Worm (Caenorhabditis elegans) whole organism, L3 larva: ENCODE measurements around the gene cra-1.
A peak's percentile ranks its signal among the peaks of the same experiment; 100 is the strongest.

Source experiments
- R02D3.7 ChIP-seq: fragments of 150-350 bp; optimal IDR thresholded peaks from 2 replicates; lab custom pipeline; 2014; ENCODE audit warnings: missing biosample characterization, missing genetic modification characterization
- ZK546.5 ChIP-seq: sonication (generic microtip); optimal IDR thresholded peaks from 2 replicates; lab custom pipeline; 2017; ENCODE audit warnings: missing biosample characterization, missing genetic modification characterization
- aly-2 ChIP-seq: fragments of 150-350 bp; optimal IDR thresholded peaks from 2 replicates; lab custom pipeline; 2014; ENCODE audit warnings: missing biosample characterization, missing genetic modification characterization
- ceh-16 ChIP-seq: sonication (generic microtip); optimal IDR thresholded peaks from 2 replicates; lab custom pipeline; 2017; ENCODE audit warnings: missing biosample characterization, missing genetic modification characterization
- ceh-28 ChIP-seq: fragments of 150-350 bp; optimal IDR thresholded peaks from 2 replicates; lab custom pipeline; 2014; ENCODE audit warnings: missing biosample characterization, missing genetic modification reagents, missing genetic modification characterization
- ceh-82 ChIP-seq: fragments of 150-350 bp; optimal IDR thresholded peaks from 2 replicates; lab custom pipeline; 2014; ENCODE audit warnings: missing biosample characterization, missing genetic modification characterization
- ceh-9 ChIP-seq: sonication (generic microtip); optimal IDR thresholded peaks from 2 replicates; lab custom pipeline; 2018; ENCODE audit warnings: missing biosample characterization, missing genetic modification characterization
- egl-5 ChIP-seq: fragments of 150-350 bp; optimal IDR thresholded peaks from 2 replicates; lab custom pipeline; 2017; ENCODE audit warnings: missing biosample characterization, missing genetic modification reagents, missing genetic modification characterization, inconsistent platforms
- elt-1 ChIP-seq: fragments of 150-350 bp; optimal IDR thresholded peaks from 2 replicates; lab custom pipeline; 2014; ENCODE audit warnings: missing biosample characterization, missing genetic modification characterization
- elt-2 ChIP-seq: sonication (generic microtip); optimal IDR thresholded peaks from 2 replicates; lab custom pipeline; 2016; ENCODE audit warnings: missing genetic modification reagents, mild to moderate bottlenecking, missing genetic modification characterization, missing compliant biosample characterization
- elt-3 ChIP-seq, 3 experiments: fragments of 150-350 bp in 1 of 3; sonication (generic microtip) in 2 of 3; optimal IDR thresholded peaks; 2 replicates in 2 of 3; 4 replicates in 1 of 3; lab custom pipeline; 2014 to 2017; ENCODE audit warnings: missing biosample characterization in 3 of 3, missing genetic modification characterization in 3 of 3
- eor-1 ChIP-seq, 2 experiments: fragments of 150-350 bp; optimal IDR thresholded peaks; 2 replicates each; lab custom pipeline; 2014 to 2018; ENCODE audit warnings: missing biosample characterization in 2 of 2, missing genetic modification characterization in 2 of 2
- fkh-10 ChIP-seq: sonication (generic microtip); optimal IDR thresholded peaks from 2 replicates; lab custom pipeline; 2017; ENCODE audit warnings: missing biosample characterization, missing genetic modification reagents, missing genetic modification characterization
- fos-1 ChIP-seq: fragments of 150-350 bp; optimal IDR thresholded peaks from 2 replicates; lab custom pipeline; 2014; ENCODE audit warnings: missing biosample characterization, missing genetic modification characterization
- hmg-11 ChIP-seq: sonication (generic microtip); optimal IDR thresholded peaks from 2 replicates; lab custom pipeline; 2016; ENCODE audit warnings: missing genetic modification characterization, missing compliant biosample characterization
- jun-1 ChIP-seq: fragments of 150-350 bp; optimal IDR thresholded peaks from 2 replicates; lab custom pipeline; 2014; ENCODE audit warnings: missing biosample characterization, missing genetic modification reagents, missing genetic modification characterization
- lin-39 ChIP-seq: fragments of 150-350 bp; optimal IDR thresholded peaks from 2 replicates; lab custom pipeline; 2018; ENCODE audit warnings: missing biosample characterization, missing genetic modification reagents, missing genetic modification characterization
- lsy-12 ChIP-seq: sonication (generic microtip); optimal IDR thresholded peaks from 2 replicates; lab custom pipeline; 2016; ENCODE audit warnings: mild to moderate bottlenecking, missing genetic modification characterization, missing compliant biosample characterization
- mml-1 ChIP-seq: fragments of 150-350 bp; sonication (generic microtip); optimal IDR thresholded peaks from 3 replicates; lab custom pipeline; 2014; ENCODE audit warnings: missing biosample characterization, missing genetic modification characterization
- nfya-1 ChIP-seq: sonication (generic microtip); optimal IDR thresholded peaks from 2 replicates; lab custom pipeline; 2017; ENCODE audit warnings: missing genetic modification characterization, mild to moderate bottlenecking, missing compliant biosample characterization, antibody characterized with exemption, moderate library complexity; ENCODE audit not compliant: insufficient read depth
- nhr-11 ChIP-seq: fragments of 150-350 bp; optimal IDR thresholded peaks from 2 replicates; lab custom pipeline; 2014; ENCODE audit warnings: missing biosample characterization, missing genetic modification characterization
- nhr-12 ChIP-seq: fragments of 150-350 bp; optimal IDR thresholded peaks from 2 replicates; lab custom pipeline; 2014; ENCODE audit warnings: missing biosample characterization, missing genetic modification characterization
- nhr-23 ChIP-seq: fragments of 150-350 bp; optimal IDR thresholded peaks from 2 replicates; lab custom pipeline; 2014; ENCODE audit warnings: missing biosample characterization, missing genetic modification reagents, missing genetic modification characterization
- nhr-25 ChIP-seq: sonication (generic microtip); optimal IDR thresholded peaks from 2 replicates; lab custom pipeline; 2017; ENCODE audit warnings: missing biosample characterization, missing genetic modification characterization
- nhr-43 ChIP-seq: sonication (generic microtip); optimal IDR thresholded peaks from 2 replicates; lab custom pipeline; 2016; ENCODE audit warnings: mild to moderate bottlenecking, missing genetic modification characterization, missing compliant biosample characterization; ENCODE audit not compliant: poor library complexity, severe bottlenecking
- nhr-67 ChIP-seq: fragments of 150-350 bp; optimal IDR thresholded peaks from 2 replicates; lab custom pipeline; 2014; ENCODE audit warnings: missing biosample characterization, missing genetic modification characterization
- nhr-76 ChIP-seq: fragments of 150-350 bp; sonication (generic microtip); optimal IDR thresholded peaks from 5 replicates; lab custom pipeline; 2014; ENCODE audit warnings: missing biosample characterization, missing genetic modification characterization
- pha-4 ChIP-seq: fragments of 150-350 bp; optimal IDR thresholded peaks from 2 replicates; lab custom pipeline; 2014; ENCODE audit warnings: missing biosample characterization, missing genetic modification reagents, missing genetic modification characterization
- pqm-1 ChIP-seq: fragments of 150-350 bp; optimal IDR thresholded peaks from 2 replicates; lab custom pipeline; 2017; ENCODE audit warnings: missing biosample characterization, missing genetic modification characterization, inconsistent platforms
- sea-2 ChIP-seq: fragments of 150-350 bp; sonication (generic microtip); optimal IDR thresholded peaks from 4 replicates; lab custom pipeline; 2014; ENCODE audit warnings: missing biosample characterization, missing genetic modification reagents, missing genetic modification characterization
- skn-1 ChIP-seq: fragments of 150-350 bp; optimal IDR thresholded peaks from 2 replicates; lab custom pipeline; 2014; ENCODE audit warnings: missing biosample characterization, missing genetic modification characterization
- snpc-4 ChIP-seq: fragments of 150-350 bp; optimal IDR thresholded peaks from 2 replicates; lab custom pipeline; 2014; ENCODE audit warnings: missing biosample characterization, missing genetic modification characterization
- tbx-2 ChIP-seq: sonication (generic microtip); optimal IDR thresholded peaks from 2 replicates; lab custom pipeline; 2016; ENCODE audit warnings: mild to moderate bottlenecking, missing genetic modification characterization, missing compliant biosample characterization
- unc-39 ChIP-seq: sonication (generic microtip); optimal IDR thresholded peaks from 4 replicates; lab custom pipeline; 2017; ENCODE audit warnings: missing biosample characterization, missing genetic modification characterization
- unc-62 ChIP-seq: fragments of 150-350 bp; sonication (generic microtip); optimal IDR thresholded peaks from 4 replicates; lab custom pipeline; 2014; ENCODE audit warnings: missing biosample characterization, missing genetic modification reagents, missing genetic modification characterization
- zag-1 ChIP-seq: fragments of 150-350 bp; optimal IDR thresholded peaks from 2 replicates; lab custom pipeline; 2014; ENCODE audit warnings: missing biosample characterization, missing genetic modification characterization
- ztf-11 ChIP-seq: fragments of 150-350 bp; optimal IDR thresholded peaks from 2 replicates; lab custom pipeline; 2014; ENCODE audit warnings: missing biosample characterization, missing genetic modification characterization

Gene cra-1

ce11 chrIII:6850255-6850654 lies 19.0 kb downstream of the cra-1 start, which contains the start of gene srv-1:
Gene srv-1, plus strand, starts transcription at chrIII:6850385.
- TF ChIP-seq ceh-82 (tag; lab: Kevin White, UChicago) (no peak), unc-39 (tag; lab: Kevin White, UChicago) (no peak), nhr-23 (no peak), aly-2 (tag; lab: Kevin White, UChicago) (no peak), nhr-11 (no peak), sea-2 (GFP tag; lab: Kevin White, UChicago) (no peak), egl-5 (no peak), pqm-1 (tag; lab: Kevin White, UChicago) (peak; percentile 75), jun-1 (tag; lab: Kevin White, UChicago) (peak; percentile 58), elt-2 (tag; lab: Kevin White, UChicago) (peak; percentile 97), eor-1 (tag; optimal IDR thresholded peaks at IDR 0.05; lab: Kevin White, UChicago) (no peak), ztf-11 (tag; lab: Kevin White, UChicago) (no peak), nhr-67 (tag; lab: Kevin White, UChicago) (no peak), pha-4 (no peak), R02D3.7 (tag; lab: Kevin White, UChicago) (no peak), nhr-25 (no peak), lsy-12 (no peak), nfya-1 (tag; lab: Kevin White, UChicago) (no peak), ceh-28 (tag; lab: Kevin White, UChicago) (no peak), ceh-16 (tag; lab: Kevin White, UChicago) (no peak)

- TF ChIP-seq elt-2 (tag; lab: Kevin White, UChicago) (peak; percentile 86), eor-1 (tag; optimal IDR thresholded peaks at IDR 0.05; lab: Kevin White, UChicago) (no peak), nfya-1 (tag; lab: Kevin White, UChicago) (no peak), sea-2 (GFP tag; lab: Kevin White, UChicago) (no peak), nhr-76 (tag; lab: Kevin White, UChicago) (no peak), zag-1 (tag; lab: Kevin White, UChicago) (no peak), fos-1 (tag; lab: Kevin White, UChicago) (no peak), ceh-16 (tag; lab: Kevin White, UChicago) (no peak), ceh-9 (tag; lab: Kevin White, UChicago) (no peak), ceh-82 (tag; lab: Kevin White, UChicago) (no peak), nhr-67 (tag; lab: Kevin White, UChicago) (no peak), hmg-11 (tag; lab: Kevin White, UChicago) (no peak), pqm-1 (tag; lab: Kevin White, UChicago) (peak; percentile 41), lin-39 (no peak), mml-1 (tag; lab: Kevin White, UChicago) (no peak), skn-1 (tag; lab: Kevin White, UChicago) (peak; percentile 24)
Measured at ce11 chrIII:6848654-6849204, 20.5 kb downstream of the cra-1 start, which contains the start of gene dhhc-5. Gene dhhc-5, minus strand, starts transcription at chrIII:6849059.

- no peak for TF ChIP-seq nhr-12
- no peak for TF ChIP-seq nhr-11
- no peak for TF ChIP-seq ZK546.5 (tag; lab: Kevin White, UChicago)
- TF ChIP-seq unc-39 (tag; lab: Kevin White, UChicago): no peak
- TF ChIP-seq unc-62 (GFP tag; lab: Kevin White, UChicago): no peak
- TF ChIP-seq ceh-28 (tag; lab: Kevin White, UChicago): no peak
- TF ChIP-seq R02D3.7 (tag; lab: Kevin White, UChicago): no peak
- TF ChIP-seq ceh-16 (tag; lab: Kevin White, UChicago): no peak
- TF ChIP-seq eor-1 (tag; optimal IDR thresholded peaks at IDR 0.05; lab: Kevin White, UChicago): no peak
- TF ChIP-seq tbx-2 (tag; lab: Kevin White, UChicago): no peak
- no peak for TF ChIP-seq nhr-43
- TF ChIP-seq nhr-67 (tag; lab: Kevin White, UChicago): no peak
- no peak for TF ChIP-seq elt-1 (tag; lab: Kevin White, UChicago)
- no peak for TF ChIP-seq elt-2 (tag; lab: Kevin White, UChicago)
- no peak for TF ChIP-seq lin-39
- no peak for TF ChIP-seq elt-3 (tag; optimal IDR thresholded peaks at IDR 0.05; lab: Kevin White, UChicago)
- TF ChIP-seq pha-4: no peak
- TF ChIP-seq snpc-4 (tag; lab: Kevin White, UChicago): no peak
- TF ChIP-seq ztf-11 (tag; lab: Kevin White, UChicago): no peak
- no peak for TF ChIP-seq fkh-10 (GFP tag; lab: Kevin White, UChicago)
- TF ChIP-seq, all 47 proteins: peak for 0
Measured at ce11 chrIII:6839091-6839490, 30.2 kb downstream of the cra-1 start.
